Fruit fly (Drosophila melanogaster) S2 (cell line): ENCODE measurements around the gene Jon25Biii.

ENCODE experiments used
- CG8478 ChIP-seq: fragments of >200 bp; optimal IDR thresholded peaks from 2 replicates; lab custom pipeline; 2018
- CTCF ChIP-seq, 2 experiments: fragments of >200 bp; optimal IDR thresholded peaks; 2 replicates each; lab custom pipeline; 2018

DNA sequence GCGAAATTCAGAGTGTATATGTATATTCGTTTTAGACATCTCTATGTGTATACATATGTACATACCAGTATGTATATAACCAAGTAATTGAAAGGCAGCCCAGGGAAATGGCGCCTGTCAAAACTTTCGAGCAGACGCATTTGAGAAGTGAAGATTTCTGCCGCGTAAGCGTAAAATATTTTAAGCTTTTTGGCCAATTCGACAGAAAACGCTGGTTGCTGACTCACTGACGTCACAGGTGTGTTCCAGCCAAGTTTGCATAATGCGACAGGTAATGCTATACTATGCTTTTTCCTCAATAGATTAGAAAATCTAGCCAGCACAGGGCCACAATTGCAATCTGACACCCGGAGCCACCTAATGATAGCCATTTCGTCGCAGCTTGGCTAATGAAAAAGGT lies 33.8 kb downstream of the Jon25Biii start:
- TF ChIP-seq CG8478 (lab: Kevin White, UChicago): no peak
- no peak for TF ChIP-seq CTCF (optimal IDR thresholded peaks at IDR 0.05; lab: Kevin White, UChicago)
